Worm (Caenorhabditis elegans) whole organism, late embryonic: Measurements from ENCODE around the gene snf-5.

Experiments used
- ceh-18 ChIP-seq: sonication (generic microtip); optimal IDR thresholded peaks from 2 replicates; lab custom pipeline; 2016; ENCODE audit warnings: missing genetic modification characterization, missing compliant biosample characterization
- ceh-19 ChIP-seq: fragments of 200-800 bp; sonication (Bioruptor generic); optimal IDR thresholded peaks from 2 replicates; lab custom pipeline; 2018; ENCODE audit warnings: mild to moderate bottlenecking, missing genetic modification characterization, missing compliant biosample characterization
- che-1 ChIP-seq: sonication (generic microtip); optimal IDR thresholded peaks from 2 replicates; lab custom pipeline; 2016; ENCODE audit warnings: mild to moderate bottlenecking, missing genetic modification characterization, missing compliant biosample characterization
- lin-11 ChIP-seq: fragments of 200-800 bp; sonication (Bioruptor generic); optimal IDR thresholded peaks from 2 replicates; lab custom pipeline; 2018; ENCODE audit warnings: mild to moderate bottlenecking, missing genetic modification characterization, missing compliant biosample characterization
- pqm-1 ChIP-seq: sonication (generic microtip); optimal IDR thresholded peaks from 2 replicates; lab custom pipeline; 2016; ENCODE audit warnings: missing genetic modification characterization, missing compliant biosample characterization

DNA sequence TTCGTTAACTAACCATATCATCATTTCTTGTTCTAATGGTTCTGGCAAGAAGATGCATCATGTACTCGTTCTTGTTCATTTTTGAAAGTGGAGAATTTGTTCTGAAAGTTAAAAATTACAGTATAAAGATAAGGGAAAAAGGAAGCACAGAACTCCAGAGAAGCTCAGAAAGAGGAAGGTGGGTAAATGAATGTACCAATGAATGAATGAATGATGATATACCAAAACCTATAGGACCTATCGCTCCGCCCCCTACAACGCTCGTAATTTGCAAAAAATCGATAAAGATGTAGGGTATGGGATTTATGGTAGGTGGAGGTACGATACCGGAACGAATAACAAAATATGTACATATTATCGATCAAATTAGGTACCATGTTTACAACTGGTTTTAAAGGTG is 17.8 kb downstream of the snf-5 start, which contains the start of gene pes-10:
- TF ChIP-seq lin-11 (tag; lab: Kevin White, UChicago) (no peak), ceh-19 (no peak), che-1 (tag; lab: Kevin White, UChicago) (no peak), ceh-18 (no peak), pqm-1 (tag; lab: Kevin White, UChicago) (no peak)
